Worm (Caenorhabditis elegans) whole organism, L4 larva: ENCODE data around the gene arp-6.
A peak's percentile ranks its signal among the peaks of the same experiment; 100 is the strongest.

Source experiments
- D1046.2 ChIP-seq: fragments of 200-800 bp; sonication (Bioruptor generic); IDR thresholded peaks from 2 replicates; pipeline ENCODE4 v1.3.6; 2022; ENCODE audit warnings: missing genetic modification characterization, missing compliant biosample characterization
- F10B5.3 ChIP-seq: sonication (generic microtip); optimal IDR thresholded peaks from 2 replicates; lab custom pipeline; 2016; ENCODE audit warnings: mild to moderate bottlenecking, missing genetic modification characterization, missing compliant biosample characterization
- F26F4.8 ChIP-seq: fragments of 200-800 bp; sonication (Bioruptor generic); conservative IDR thresholded peaks from 2 replicates; pipeline ENCODE4 v1.3.6; 2022; ENCODE audit warnings: missing genetic modification characterization, missing compliant biosample characterization
- F37D6.2 ChIP-seq: sonication (generic microtip); optimal IDR thresholded peaks from 2 replicates; lab custom pipeline; 2016; ENCODE audit warnings: mild to moderate bottlenecking, missing genetic modification characterization, missing compliant biosample characterization
- F44E2.7 ChIP-seq: fragments of 200-800 bp; sonication (Bioruptor generic); IDR thresholded peaks from 2 replicates; pipeline ENCODE4 v2.1.2; 2022; ENCODE audit warnings: missing genetic modification characterization, missing compliant biosample characterization
- T20F7.1 ChIP-seq: fragments of 200-800 bp; sonication (Bioruptor generic); optimal IDR thresholded peaks from 2 replicates; lab custom pipeline; 2018; ENCODE audit warnings: mild to moderate bottlenecking, missing genetic modification characterization, missing compliant biosample characterization
- Y48G9A.11 ChIP-seq: fragments of 200-800 bp; sonication (Bioruptor generic); IDR thresholded peaks from 2 replicates; pipeline ENCODE4 v1.3.6; 2022; ENCODE audit warnings: missing genetic modification reagents, missing genetic modification characterization, missing compliant biosample characterization
- Y75B8A.6 ChIP-seq: fragments of 200-800 bp; sonication (Bioruptor generic); IDR thresholded peaks from 2 replicates; pipeline ENCODE4 v1.3.6; 2022; ENCODE audit warnings: missing genetic modification reagents, missing genetic modification characterization, missing compliant biosample characterization
- aha-1 ChIP-seq: fragments of 150-350 bp; peaks from one replicate; lab custom pipeline; 2014; ENCODE audit warnings: missing biosample characterization, missing genetic modification characterization
- arid-1 ChIP-seq: fragments of 200-800 bp; sonication (Bioruptor generic); conservative IDR thresholded peaks from 2 replicates; pipeline ENCODE4 v1.3.6; 2022; ENCODE audit warnings: missing genetic modification reagents, missing genetic modification characterization, missing compliant biosample characterization
- ceh-20 ChIP-seq: fragments of 200-800 bp; sonication (Bioruptor generic); IDR thresholded peaks from 2 replicates; pipeline ENCODE4 v1.3.6; 2022; ENCODE audit warnings: missing genetic modification reagents, missing genetic modification characterization, missing compliant biosample characterization
- ceh-32 ChIP-seq: sonication (generic microtip); optimal IDR thresholded peaks from 2 replicates; lab custom pipeline; 2016; ENCODE audit warnings: mild to moderate bottlenecking, missing genetic modification characterization, missing compliant biosample characterization; ENCODE audit not compliant: poor library complexity
- ceh-44 ChIP-seq: fragments of 200-800 bp; sonication (Bioruptor generic); IDR thresholded peaks from 2 replicates; pipeline ENCODE4 v1.3.6; 2022; ENCODE audit warnings: missing genetic modification reagents, missing genetic modification characterization, missing compliant biosample characterization
- ceh-62 ChIP-seq: sonication (generic microtip); optimal IDR thresholded peaks from 2 replicates; lab custom pipeline; 2017; ENCODE audit warnings: missing biosample characterization, missing genetic modification characterization
- daf-16 ChIP-seq, 3 experiments: sonication (generic microtip); optimal IDR thresholded peaks; 2 replicates each; lab custom pipeline; 2016 to 2017; ENCODE audit warnings: missing genetic modification characterization in 3 of 3, missing genetic modification reagents in 3 of 3, mild to moderate bottlenecking in 2 of 3, missing compliant biosample characterization in 2 of 3, missing biosample characterization in 1 of 3, moderate library complexity in 1 of 3
- daf-19 ChIP-seq: fragments of 200-800 bp; sonication (Bioruptor generic); conservative IDR thresholded peaks from 2 replicates; pipeline ENCODE4 v1.3.6; 2022; ENCODE audit warnings: missing genetic modification characterization, missing compliant biosample characterization
- dmd-6 ChIP-seq: fragments of 200-800 bp; sonication (Bioruptor generic); IDR thresholded peaks from 2 replicates; pipeline ENCODE4 v1.3.6; 2022; ENCODE audit warnings: missing genetic modification reagents, missing genetic modification characterization, missing compliant biosample characterization
- dmd-9 ChIP-seq: fragments of 200-800 bp; sonication (Bioruptor generic); IDR thresholded peaks from 2 replicates; pipeline ENCODE4 v1.3.6; 2022; ENCODE audit warnings: missing genetic modification reagents, missing genetic modification characterization, missing compliant biosample characterization
- fkh-10 ChIP-seq: fragments of 150-350 bp; optimal IDR thresholded peaks from 2 replicates; lab custom pipeline; 2014; ENCODE audit warnings: missing biosample characterization, missing genetic modification reagents, missing genetic modification characterization
- fos-1 ChIP-seq: fragments of 150-350 bp; optimal IDR thresholded peaks from 2 replicates; lab custom pipeline; 2014; ENCODE audit warnings: missing biosample characterization, missing genetic modification characterization
- hif-1 ChIP-seq, 2 experiments: sonication (generic microtip); optimal IDR thresholded peaks; 2 replicates each; lab custom pipeline; 2016 to 2017; ENCODE audit warnings: missing compliant biosample characterization in 2 of 2, missing genetic modification characterization in 2 of 2, missing genetic modification reagents in 2 of 2, missing genotype in 2 of 2, mild to moderate bottlenecking in 1 of 2
- hlh-11 ChIP-seq: fragments of 200-800 bp; sonication (Bioruptor generic); optimal IDR thresholded peaks from 2 replicates; lab custom pipeline; 2018; ENCODE audit warnings: mild to moderate bottlenecking, missing genetic modification characterization, missing compliant biosample characterization
- hmg-1.1 ChIP-seq: fragments of 200-800 bp; sonication (Bioruptor generic); IDR thresholded peaks from 2 replicates; pipeline ENCODE4 v1.3.6; 2022; ENCODE audit warnings: missing genetic modification reagents, missing genetic modification characterization, missing compliant biosample characterization
- jun-1 ChIP-seq: fragments of 150-350 bp; optimal IDR thresholded peaks from 2 replicates; lab custom pipeline; 2014; ENCODE audit warnings: missing biosample characterization, missing genetic modification reagents, missing genetic modification characterization
- lin-13 ChIP-seq: fragments of 150-350 bp; optimal IDR thresholded peaks from 2 replicates; lab custom pipeline; 2014; ENCODE audit warnings: missing biosample characterization, missing genetic modification reagents, missing genetic modification characterization
- lsy-2 ChIP-seq, 2 experiments: fragments of 150-350 bp in 1 of 2; sonication (generic microtip) in 1 of 2; optimal IDR thresholded peaks; 2 replicates each; lab custom pipeline; 2014 to 2017; ENCODE audit warnings: missing biosample characterization in 2 of 2, missing genetic modification characterization in 2 of 2
- madf-5 ChIP-seq, 2 experiments: fragments of 200-800 bp; sonication (Bioruptor generic); IDR thresholded peaks; 2 replicates each; pipeline ENCODE4 v1.3.6; 2022; ENCODE audit warnings: missing compliant biosample characterization in 2 of 2, missing genetic modification characterization in 2 of 2
- madf-9 ChIP-seq: fragments of 200-800 bp; sonication (Bioruptor generic); conservative IDR thresholded peaks from 2 replicates; pipeline ENCODE4 v1.3.6; 2022; ENCODE audit warnings: missing genetic modification reagents, missing genetic modification characterization, missing compliant biosample characterization
- mdl-1 ChIP-seq, 2 experiments: fragments of 150-350 bp in 1 of 2; sonication (generic microtip) in 1 of 2; optimal IDR thresholded peaks; 2 replicates each; lab custom pipeline; 2014 to 2017; ENCODE audit warnings: missing biosample characterization in 2 of 2, missing genetic modification characterization in 2 of 2
- mdt-29 ChIP-seq: fragments of 200-800 bp; sonication (Bioruptor generic); IDR thresholded peaks from 2 replicates; pipeline ENCODE4 v1.3.6; 2022; ENCODE audit warnings: missing genetic modification reagents, missing genetic modification characterization, missing compliant biosample characterization
- mxl-3 ChIP-seq: fragments of 200-800 bp; sonication (Bioruptor generic); optimal IDR thresholded peaks from 2 replicates; lab custom pipeline; 2018; ENCODE audit warnings: mild to moderate bottlenecking, missing genetic modification characterization, missing compliant biosample characterization
- nhr-10 ChIP-seq: fragments of 150-350 bp; optimal IDR thresholded peaks from 2 replicates; lab custom pipeline; 2014; ENCODE audit warnings: missing biosample characterization, missing genetic modification characterization
- nhr-102 ChIP-seq: sonication (generic microtip); optimal IDR thresholded peaks from 2 replicates; lab custom pipeline; 2016; ENCODE audit warnings: mild to moderate bottlenecking, missing genetic modification characterization, moderate library complexity, missing compliant biosample characterization
- nhr-111 ChIP-seq: fragments of 200-800 bp; sonication (Bioruptor generic); optimal IDR thresholded peaks from 2 replicates; lab custom pipeline; 2018; ENCODE audit warnings: mild to moderate bottlenecking, missing genetic modification characterization, missing compliant biosample characterization
- nhr-41 ChIP-seq: fragments of 200-800 bp; sonication (Bioruptor generic); IDR thresholded peaks from 2 replicates; pipeline ENCODE4 v1.3.6; 2022; ENCODE audit warnings: missing genetic modification reagents, missing genetic modification characterization, missing compliant biosample characterization
- pha-4 ChIP-seq, 2 experiments: fragments of 150-350 bp in 1 of 2; fragments of 200-800 bp in 1 of 2; sonication (Bioruptor generic) in 1 of 2; IDR thresholded peaks in 1 of 2; optimal IDR thresholded peaks in 1 of 2; 2 replicates each; pipeline versions ENCODE4 v1.3.6 to Lab custom; 2014 to 2022; ENCODE audit warnings: missing genetic modification characterization in 2 of 2, missing genetic modification reagents in 2 of 2, missing biosample characterization in 1 of 2, missing compliant biosample characterization in 1 of 2
- php-3 ChIP-seq: fragments of 200-800 bp; sonication (Bioruptor generic); IDR thresholded peaks from 2 replicates; pipeline ENCODE4 v1.3.6; 2022; ENCODE audit warnings: missing genetic modification reagents, missing genetic modification characterization, missing compliant biosample characterization
- rbr-2 ChIP-seq: sonication (generic microtip); optimal IDR thresholded peaks from 2 replicates; lab custom pipeline; 2016; ENCODE audit warnings: missing genotype, missing genetic modification characterization, missing compliant biosample characterization
- sdz-12 ChIP-seq: fragments of 200-800 bp; sonication (Bioruptor generic); optimal IDR thresholded peaks from 2 replicates; lab custom pipeline; 2018; ENCODE audit warnings: mild to moderate bottlenecking, missing genetic modification characterization, missing compliant biosample characterization
- snpc-4 ChIP-seq: fragments of 150-350 bp; optimal IDR thresholded peaks from 2 replicates; lab custom pipeline; 2014; ENCODE audit warnings: missing biosample characterization, missing genetic modification characterization
- spr-1 ChIP-seq: sonication (generic microtip); optimal IDR thresholded peaks from 2 replicates; lab custom pipeline; 2016; ENCODE audit warnings: mild to moderate bottlenecking, missing genetic modification characterization, missing compliant biosample characterization
- spr-3 ChIP-seq: fragments of 200-800 bp; sonication (Bioruptor generic); optimal IDR thresholded peaks from 2 replicates; lab custom pipeline; 2018; ENCODE audit warnings: mild to moderate bottlenecking, missing genetic modification characterization, missing compliant biosample characterization
- tag-97 ChIP-seq: fragments of 200-800 bp; sonication (Bioruptor generic); IDR thresholded peaks from 2 replicates; pipeline ENCODE4 v1.3.6; 2022; ENCODE audit warnings: missing genetic modification characterization, missing compliant biosample characterization
- unc-62 ChIP-seq, 3 experiments: fragments of 150-350 bp in 1 of 3; sonication (generic microtip); optimal IDR thresholded peaks in 2 of 3; peaks in 1 of 3; 1 replicate in 1 of 3; 2 replicates in 2 of 3; lab custom pipeline; 2014 to 2017; ENCODE audit warnings: missing biosample characterization in 3 of 3, missing genetic modification characterization in 3 of 3, missing genetic modification reagents in 3 of 3, missing genotype in 1 of 3
- vab-7 ChIP-seq: fragments of 200-800 bp; sonication (Bioruptor generic); IDR thresholded peaks from 2 replicates; pipeline ENCODE4 v1.3.6; 2022; ENCODE audit warnings: missing genetic modification reagents, missing genetic modification characterization, missing compliant biosample characterization
- zag-1 ChIP-seq: fragments of 150-350 bp; optimal IDR thresholded peaks from 2 replicates; lab custom pipeline; 2014; ENCODE audit warnings: missing biosample characterization, missing genetic modification characterization
- zip-11 ChIP-seq: fragments of 200-800 bp; sonication (Bioruptor generic); IDR thresholded peaks from 2 replicates; pipeline ENCODE4 v1.3.6; 2022; ENCODE audit warnings: missing genetic modification characterization, missing compliant biosample characterization
- ztf-11 ChIP-seq: fragments of 150-350 bp; optimal IDR thresholded peaks from 2 replicates; lab custom pipeline; 2014; ENCODE audit warnings: missing biosample characterization, missing genetic modification characterization
- ztf-7 ChIP-seq: fragments of 150-350 bp; optimal IDR thresholded peaks from 2 replicates; lab custom pipeline; 2014; ENCODE audit warnings: missing biosample characterization, missing genetic modification characterization

arp-6 gene

ce11 chrII:8028246-8028694 is 8.9 kb downstream of the arp-6 start:
- TF ChIP-seq mdl-1 (tag; optimal IDR thresholded peaks at IDR 0.05; lab: Kevin White, UChicago) (peak; percentile 52 to 81), Y75B8A.6 (GFP tag; lab: Robert Waterston, UW) (0 out of 2 replicates have a peak, but pooled peaks have one; percentile 48), T20F7.1 (GFP tag; lab: Kevin White, UChicago) (peak; percentile 88), dmd-6 (GFP tag; lab: Robert Waterston, UW) (peak; percentile 91), hif-1 (tag; optimal IDR thresholded peaks at IDR 0.05; lab: Kevin White, UChicago) (peak; percentile 32 to 93), zag-1 (tag; lab: Kevin White, UChicago) (peak; percentile 6), ztf-7 (tag; lab: Kevin White, UChicago) (no peak), nhr-111 (no peak), ceh-44 (GFP tag; lab: Robert Waterston, UW) (peak; percentile 43; the same call in 1 of the 2 replicates), Y48G9A.11 (GFP tag; lab: Robert Waterston, UW) (0 out of 2 replicates have a peak, but pooled peaks have one; percentile 14), D1046.2 (GFP tag; lab: Robert Waterston, UW) (peak; percentile 60; the same call in 1 of the 2 replicates), nhr-102 (tag; lab: Kevin White, UChicago) (peak; percentile 65), fos-1 (no peak), aha-1 (tag; lab: Kevin White, UChicago) (peak; percentile 99), unc-62 (GFP tag; optimal IDR thresholded peaks at IDR 0.05 in 1 of 2; lab: Kevin White, UChicago) (peak in 1 of 2 experiments; percentile 99), unc-62 (tag; optimal IDR thresholded peaks at IDR 0.05; lab: Kevin White, UChicago) (no peak), lin-13 (GFP tag; lab: Kevin White, UChicago) (peak; percentile 86), php-3 (GFP tag; lab: Robert Waterston, UW) (peak; percentile 77), F37D6.2 (peak; percentile 89), arid-1 (GFP tag; lab: Robert Waterston, UW) (peak; percentile 76), vab-7 (GFP tag; lab: Robert Waterston, UW) (peak; percentile 81), jun-1 (peak; percentile 67), spr-1 (tag; lab: Kevin White, UChicago) (peak; percentile 84), madf-5 (GFP tag; IDR thresholded peaks at IDR 0.05; lab: Robert Waterston, UW) (no peak), ceh-62 (tag; lab: Kevin White, UChicago) (no peak), tag-97 (GFP tag; lab: Robert Waterston, UW) (no peak), nhr-10 (tag; lab: Kevin White, UChicago) (no peak), ztf-11 (tag; lab: Kevin White, UChicago) (no peak), mxl-3 (GFP tag; lab: Kevin White, UChicago) (peak; percentile 89), F26F4.8 (GFP tag; lab: Robert Waterston, UW) (no peak), lsy-2 (tag; optimal IDR thresholded peaks at IDR 0.05; lab: Kevin White, UChicago) (peak; percentile 65 to 81), nhr-41 (GFP tag; lab: Robert Waterston, UW) (0 out of 2 replicates have a peak, but pooled peaks have one; percentile 67), snpc-4 (tag; lab: Kevin White, UChicago) (no peak), hlh-11 (tag; lab: Kevin White, UChicago) (peak; percentile 97), spr-3 (GFP tag; lab: Kevin White, UChicago) (no peak), ceh-20 (GFP tag; lab: Robert Waterston, UW) (peak; percentile 93), daf-19 (no peak), ceh-32 (tag; lab: Kevin White, UChicago) (peak; percentile 53), daf-16 (GFP tag; optimal IDR thresholded peaks at IDR 0.05; lab: Kevin White, UChicago) (peak in 1 of 2 experiments; percentile 65), daf-16 (tag; optimal IDR thresholded peaks at IDR 0.05; lab: Kevin White, UChicago) (peak; percentile 70), dmd-9 (GFP tag; lab: Robert Waterston, UW) (peak; percentile 55; the same call in 1 of the 2 replicates), mdt-29 (GFP tag; lab: Robert Waterston, UW) (peak; percentile 76), madf-9 (peak; percentile 84; the same call in 1 of the 2 replicates), F44E2.7 (no peak), zip-11 (GFP tag; lab: Robert Waterston, UW) (no peak), F10B5.3 (peak; percentile 82), fkh-10 (GFP tag; lab: Kevin White, UChicago) (peak; percentile 78), pha-4 (GFP tag; IDR thresholded peaks at IDR 0.05; lab: Robert Waterston, UW) (peak; percentile 83; the same call in 1 of the 2 replicates), pha-4 (tag; optimal IDR thresholded peaks at IDR 0.05; lab: Kevin White, UChicago) (no peak), rbr-2 (tag; lab: Kevin White, UChicago) (peak; percentile 97), hmg-1.1 (GFP tag; lab: Robert Waterston, UW) (peak; percentile 97), sdz-12 (GFP tag; lab: Kevin White, UChicago) (peak; percentile 50)
